Fruit fly (Drosophila melanogaster) whole organism, wandering third instar larva: ENCODE measurements around the gene SPR.
A peak's percentile ranks its signal among the peaks of the same experiment; 100 is the strongest.

Experiments
- Abd-B ChIP-seq: fragments of >200 bp; optimal IDR thresholded peaks from 2 replicates; lab custom pipeline; 2017; ENCODE audit warnings: missing biosample characterization, missing genetic modification characterization
- CG32264 ChIP-seq: fragments of 200-800 bp; sonication (Bioruptor generic); optimal IDR thresholded peaks from 2 replicates; lab custom pipeline; 2016; ENCODE audit warnings: missing biosample characterization, missing genetic modification characterization
- Dfd ChIP-seq: fragments of >200 bp; optimal IDR thresholded peaks from 2 replicates; lab custom pipeline; 2017; ENCODE audit warnings: missing biosample characterization, missing genetic modification characterization
- Dif ChIP-seq: fragments of 200-275, 200-300 bp; sonication (Bioruptor generic); optimal IDR thresholded peaks from 2 replicates; lab custom pipeline; 2018; ENCODE audit warnings: missing biosample characterization, missing genetic modification characterization; ENCODE audit not compliant: partially characterized antibody
- HLH106 ChIP-seq: fragments of 200-800 bp; optimal IDR thresholded peaks from 3 replicates; lab custom pipeline; 2019; ENCODE audit warnings: missing biosample characterization, mild to moderate bottlenecking, missing genetic modification characterization, moderate library complexity
- Hnf4 ChIP-seq: fragments of 200-800 bp; sonication (Bioruptor generic); optimal IDR thresholded peaks from 2 replicates; lab custom pipeline; 2016; ENCODE audit warnings: missing biosample characterization, mild to moderate bottlenecking, missing genetic modification characterization
- Hr78 ChIP-seq: fragments of >200 bp; optimal IDR thresholded peaks from 2 replicates; lab custom pipeline; 2017; ENCODE audit warnings: missing biosample characterization, missing genetic modification characterization
- Hr83 ChIP-seq: fragments of 200-300 bp; sonication (Bioruptor generic); optimal IDR thresholded peaks from 2 replicates; lab custom pipeline; 2016; ENCODE audit warnings: missing biosample characterization, mild to moderate bottlenecking, missing genetic modification characterization, moderate library complexity; ENCODE audit not compliant: poor library complexity, severe bottlenecking
- Jra ChIP-seq: sonication (Bioruptor generic); optimal IDR thresholded peaks from 2 replicates; lab custom pipeline; 2016; ENCODE audit warnings: missing biosample characterization, missing genetic modification characterization
- Myc ChIP-seq: fragments of >200 bp; optimal IDR thresholded peaks from 2 replicates; lab custom pipeline; 2017
- N ChIP-seq: fragments of >200 bp; optimal IDR thresholded peaks from 2 replicates; lab custom pipeline; 2018; ENCODE audit warnings: missing biosample characterization, missing external identifiers, missing genetic modification characterization
- Rel ChIP-seq, 2 experiments: fragments of 200-800 bp; sonication (Bioruptor generic) in 1 of 2; optimal IDR thresholded peaks; 2 replicates in 1 of 2; 3 replicates in 1 of 2; lab custom pipeline; 2016 to 2019; ENCODE audit warnings: mild to moderate bottlenecking in 2 of 2, missing biosample characterization in 2 of 2, missing genetic modification characterization in 2 of 2, moderate library complexity in 1 of 2
- Sp1 ChIP-seq: fragments of 200-800 bp; sonication (Bioruptor generic); optimal IDR thresholded peaks from 3 replicates; lab custom pipeline; 2019; ENCODE audit warnings: missing biosample characterization, mild to moderate bottlenecking, missing genetic modification characterization, moderate library complexity
- Vsx2 ChIP-seq: fragments of 200-300, 225-300 bp; sonication (Bioruptor generic); optimal IDR thresholded peaks from 2 replicates; lab custom pipeline; 2018; ENCODE audit warnings: missing biosample characterization, missing genetic modification characterization; ENCODE audit not compliant: partially characterized antibody
- br ChIP-seq: fragments of 200-800 bp; sonication (Bioruptor generic); optimal IDR thresholded peaks from 2 replicates; lab custom pipeline; 2016; ENCODE audit warnings: missing biosample characterization, missing genetic modification characterization
- brk ChIP-seq: fragments of 200-800 bp; sonication (Bioruptor generic); optimal IDR thresholded peaks from 2 replicates; lab custom pipeline; 2016; ENCODE audit warnings: missing biosample characterization, mild to moderate bottlenecking, missing genetic modification characterization
- dl ChIP-seq, 2 experiments: fragments of 175-275, 200-275 bp in 1 of 2; fragments of 200-275 bp in 1 of 2; sonication (Bioruptor generic); optimal IDR thresholded peaks; lab custom pipeline; 2018; ENCODE audit warnings: mild to moderate bottlenecking in 2 of 2, missing biosample characterization in 2 of 2, missing genetic modification characterization in 2 of 2, moderate library complexity in 2 of 2; ENCODE audit not compliant: partially characterized antibody in 2 of 2, insufficient read depth in 1 of 2
- dmrt93B ChIP-seq: fragments of 200-800 bp; sonication (Bioruptor generic); optimal IDR thresholded peaks from 2 replicates; lab custom pipeline; 2018; ENCODE audit warnings: missing biosample characterization, mild to moderate bottlenecking, missing genetic modification characterization
- dsf ChIP-seq: sonication (Bioruptor generic); optimal IDR thresholded peaks from 2 replicates; lab custom pipeline; 2016; ENCODE audit warnings: missing biosample characterization, missing genetic modification characterization, borderline replicate concordance
- foxo ChIP-seq, 2 experiments: fragments of 200-800 bp; sonication (Bioruptor generic); optimal IDR thresholded peaks; 2 replicates in 1 of 2; 3 replicates in 1 of 2; lab custom pipeline; 2016 to 2017; ENCODE audit warnings: missing biosample characterization in 2 of 2, missing genetic modification characterization in 2 of 2
- fru ChIP-seq: fragments of 200-800 bp; sonication (Bioruptor generic); optimal IDR thresholded peaks from 3 replicates; lab custom pipeline; 2016; ENCODE audit warnings: missing biosample characterization, mild to moderate bottlenecking, missing genetic modification characterization
- h ChIP-seq: fragments of 200-800 bp; sonication (Bioruptor generic); optimal IDR thresholded peaks from 3 replicates; lab custom pipeline; 2016; ENCODE audit warnings: missing biosample characterization, mild to moderate bottlenecking, missing genetic modification characterization
- jim ChIP-seq: fragments of 175-275, 200-325 bp; sonication (Bioruptor generic); optimal IDR thresholded peaks from 2 replicates; lab custom pipeline; 2016; ENCODE audit warnings: missing biosample characterization, mild to moderate bottlenecking, missing genetic modification characterization
- lola ChIP-seq: fragments of >200 bp; optimal IDR thresholded peaks from 2 replicates; lab custom pipeline; 2017; ENCODE audit warnings: missing biosample characterization, missing genetic modification characterization
- pan ChIP-seq: fragments of >200 bp; optimal IDR thresholded peaks from 2 replicates; lab custom pipeline; 2017
- psq ChIP-seq: fragments of 200-800 bp; sonication (Bioruptor generic); optimal IDR thresholded peaks from 3 replicates; lab custom pipeline; 2017; ENCODE audit warnings: missing biosample characterization, mild to moderate bottlenecking, missing genetic modification characterization, moderate library complexity
- rgr ChIP-seq: fragments of 200-800 bp; sonication (Bioruptor generic); optimal IDR thresholded peaks from 3 replicates; lab custom pipeline; 2016; ENCODE audit warnings: missing biosample characterization, mild to moderate bottlenecking, missing genetic modification characterization
- sage ChIP-seq: fragments of 200-800 bp; sonication (Bioruptor generic); optimal IDR thresholded peaks from 2 replicates; lab custom pipeline; 2016; ENCODE audit warnings: missing biosample characterization, mild to moderate bottlenecking, missing genetic modification characterization
- sv ChIP-seq: fragments of 200-800 bp; sonication (Bioruptor generic); optimal IDR thresholded peaks from 3 replicates; lab custom pipeline; 2016; ENCODE audit warnings: missing biosample characterization, missing genetic modification characterization
- tai ChIP-seq: sonication (Bioruptor generic); optimal IDR thresholded peaks from 2 replicates; lab custom pipeline; 2016; ENCODE audit warnings: missing biosample characterization, missing genetic modification characterization

The SPR gene

dm6 chrX:5421407-5422250 is 24.8 kb upstream of the SPR start, which contains the start of gene Usp16-45:
Gene Usp16-45 (plus strand): TSS chrX:5421533.
- TF ChIP-seq Myc (lab: Kevin White, UChicago) (no peak), Sp1 (GFP tag; lab: Kevin White, UChicago) (no peak), N (no peak), Abd-B (no peak), HLH106 (tag; lab: Kevin White, UChicago) (no peak), pan (lab: Kevin White, UChicago) (no peak), dsf (GFP tag; lab: Kevin White, UChicago) (no peak), psq (GFP tag; lab: Kevin White, UChicago) (peak; percentile 22), Rel (GFP tag; optimal IDR thresholded peaks at IDR 0.05; lab: Kevin White, UChicago) (no peak), Rel (tag; optimal IDR thresholded peaks at IDR 0.05; lab: Kevin White, UChicago) (peak; percentile 75), Vsx2 (GFP tag; lab: Kevin White, UChicago) (no peak), Jra (GFP tag; lab: Kevin White, UChicago) (no peak)

DNA sequence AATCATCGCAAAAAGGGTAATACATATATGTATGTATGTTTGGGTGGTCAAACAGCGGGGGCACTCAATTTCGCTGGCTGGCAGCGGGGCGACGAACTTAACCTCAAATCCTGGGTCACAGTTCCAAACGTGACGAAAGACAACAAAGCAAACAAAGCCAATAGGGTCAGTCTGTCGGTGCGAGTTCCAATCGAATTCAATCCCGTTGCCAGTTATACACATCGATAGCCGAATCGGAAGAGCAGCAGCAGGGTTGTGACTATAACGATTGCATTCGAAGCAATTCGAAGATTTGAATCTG is 24.3 kb upstream of the SPR start:
- TF ChIP-seq Vsx2 (GFP tag; lab: Kevin White, UChicago), result no peak
- no peak for TF ChIP-seq psq (GFP tag; lab: Kevin White, UChicago)
- no peak for TF ChIP-seq sv
- TF ChIP-seq dsf (GFP tag; lab: Kevin White, UChicago), result no peak

dm6 chrX:5427261-5427660 is 19.2 kb upstream of the SPR start, which contains the start of gene CG16756:
Gene CG16756 (plus strand): TSS chrX:5427517.
- TF ChIP-seq Hnf4 (GFP tag; lab: Kevin White, UChicago) (no peak), Jra (GFP tag; lab: Kevin White, UChicago) (no peak), Dfd (GFP tag; lab: Kevin White, UChicago) (no peak), sage (GFP tag; lab: Kevin White, UChicago) (no peak), CG32264 (GFP tag; lab: Kevin White, UChicago) (no peak), foxo (GFP tag; optimal IDR thresholded peaks at IDR 0.05; lab: Kevin White, UChicago) (no peak), Vsx2 (GFP tag; lab: Kevin White, UChicago) (no peak), h (no peak)

dm6 chrX:5428341-5429077 is 17.9 kb upstream of the SPR start:
- peak; percentile 17 for TF ChIP-seq fru (GFP tag; lab: Kevin White, UChicago)
- TF ChIP-seq sage (GFP tag; lab: Kevin White, UChicago), result peak; percentile 15
- peak in 1 of 2 experiments; percentile 37 for TF ChIP-seq dl (GFP tag; optimal IDR thresholded peaks at IDR 0.05; lab: Kevin White, UChicago; ENCODE audit: insufficient read depth in 1 of 2, partially characterized antibody in 2 of 2)
- no peak for TF ChIP-seq dmrt93B (GFP tag; lab: Kevin White, UChicago)
- no peak for TF ChIP-seq Myc (lab: Kevin White, UChicago)
- peak; percentile 8 for TF ChIP-seq h
- no peak for TF ChIP-seq Hr83 (GFP tag; lab: Kevin White, UChicago)
- TF ChIP-seq Hr78 (GFP tag; lab: Kevin White, UChicago), result no peak
- TF ChIP-seq pan (lab: Kevin White, UChicago), result no peak
- peak; percentile 18 for TF ChIP-seq rgr (GFP tag; lab: Kevin White, UChicago)
- no peak for TF ChIP-seq Rel (GFP tag; optimal IDR thresholded peaks at IDR 0.05; lab: Kevin White, UChicago)
- peak; percentile 57 for TF ChIP-seq Rel (tag; optimal IDR thresholded peaks at IDR 0.05; lab: Kevin White, UChicago)
- peak; percentile 22 for TF ChIP-seq Sp1 (GFP tag; lab: Kevin White, UChicago)
- no peak for TF ChIP-seq N
- no peak for TF ChIP-seq jim (GFP tag; lab: Kevin White, UChicago)
- TF ChIP-seq Dif (GFP tag; lab: Kevin White, UChicago), result no peak
- no peak for TF ChIP-seq Abd-B

- no peak for TF ChIP-seq HLH106 (tag; lab: Kevin White, UChicago)
- TF ChIP-seq Hr83 (GFP tag; lab: Kevin White, UChicago), result no peak
- no peak for TF ChIP-seq pan (lab: Kevin White, UChicago)
- TF ChIP-seq tai (GFP tag; lab: Kevin White, UChicago), result no peak
- no peak for TF ChIP-seq brk (GFP tag; lab: Kevin White, UChicago)
- no peak for TF ChIP-seq lola (GFP tag; lab: Kevin White, UChicago)
- TF ChIP-seq br (GFP tag; lab: Kevin White, UChicago), result no peak
- TF ChIP-seq Vsx2 (GFP tag; lab: Kevin White, UChicago), result no peak
- no peak for TF ChIP-seq Abd-B
- no peak for TF ChIP-seq psq (GFP tag; lab: Kevin White, UChicago)
- no peak for TF ChIP-seq dl (GFP tag; optimal IDR thresholded peaks at IDR 0.05; lab: Kevin White, UChicago; ENCODE audit: insufficient read depth in 1 of 2, partially characterized antibody in 2 of 2)
- no peak for TF ChIP-seq sage (GFP tag; lab: Kevin White, UChicago)
- no peak for TF ChIP-seq Hnf4 (GFP tag; lab: Kevin White, UChicago)
Measured at dm6 chrX:5429271-5429670, 17.2 kb upstream of the SPR start, which contains the start of gene CG15784. Gene CG15784 (plus strand): TSS chrX:5429571.
